Fruit fly (Drosophila melanogaster): ENCODE measurements around the gene CG5478.
A peak's percentile ranks its signal among the peaks of the same experiment; 100 is the strongest.

CG5478 gene

DNA sequence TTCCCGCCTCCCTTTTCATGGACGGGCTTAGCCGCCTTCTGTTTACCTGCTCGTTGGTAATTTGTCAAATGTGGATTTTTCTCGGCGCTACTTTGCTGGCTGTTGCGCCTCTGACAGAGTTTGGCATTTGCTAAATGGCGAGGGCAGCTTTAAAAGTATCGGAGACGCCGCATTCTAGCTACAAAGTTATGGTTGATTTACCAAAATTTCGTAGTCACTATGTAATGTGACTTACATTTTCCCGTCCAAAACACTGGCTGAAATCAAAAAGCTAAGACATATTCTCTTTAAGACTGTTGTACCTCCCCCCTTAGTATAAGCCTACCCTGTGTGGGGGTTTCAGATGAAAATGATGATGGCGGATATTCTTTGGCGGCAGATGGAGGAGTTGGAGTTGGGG, 14.1 kb upstream of the CG5478 start (continued):
- TF ChIP-seq CG17359 (tag; optimal IDR thresholded peaks at IDR 0.05) (no peak), klu (GFP tag; IDR thresholded peaks at IDR 0.05) (no peak), dan (GFP tag; IDR thresholded peaks at IDR 0.05) (no peak), NFAT (GFP tag; IDR thresholded peaks at IDR 0.05) (no peak), peb (GFP tag; IDR thresholded peaks at IDR 0.05) (no peak), CG17568 (GFP tag; optimal IDR thresholded peaks at IDR 0.05) (no peak), kah (GFP tag; optimal IDR thresholded peaks at IDR 0.05) (no peak), CG9817 (tag; optimal IDR thresholded peaks at IDR 0.05) (no peak), onecut (GFP tag; IDR thresholded peaks at IDR 0.05) (no peak), crc (GFP tag; optimal IDR thresholded peaks at IDR 0.05) (no peak), chif (GFP tag; optimal IDR thresholded peaks at IDR 0.05) (no peak), sisA (GFP tag; IDR thresholded peaks at IDR 0.05) (no peak; the same call in 1 of the 2 replicates), CG1603 (tag; optimal IDR thresholded peaks at IDR 0.05) (no peak), CG31224 (GFP tag; IDR thresholded peaks at IDR 0.05) (no peak), usp (GFP tag; optimal IDR thresholded peaks at IDR 0.05) (no peak), CG31388 (GFP tag; optimal IDR thresholded peaks at IDR 0.05) (no peak), CG17385 (GFP tag; optimal IDR thresholded peaks at IDR 0.05) (no peak), crol (GFP tag; IDR thresholded peaks at IDR 0.05) (no peak), sens-2 (GFP tag; IDR thresholded peaks at IDR 0.05) (no peak), Fer1 (GFP tag; optimal IDR thresholded peaks at IDR 0.05) (no peak), bigmax (GFP tag; optimal IDR thresholded peaks at IDR 0.05) (no peak), croc (GFP tag; conservative IDR thresholded peaks at IDR 0.05) (no peak), MESR4 (GFP tag; optimal IDR thresholded peaks at IDR 0.05) (no peak), fd96Cb (tag; optimal IDR thresholded peaks at IDR 0.05) (no peak), slp2 (GFP tag; optimal IDR thresholded peaks at IDR 0.05) (no peak), slbo (GFP tag; IDR thresholded peaks at IDR 0.05) (0 out of 2 replicates have a peak, but pooled peaks have one; percentile 36), CG32532 (GFP tag; IDR thresholded peaks at IDR 0.05) (peak; percentile 18; the same call in 1 of the 2 replicates), CG13296 (GFP tag; optimal IDR thresholded peaks at IDR 0.05) (no peak), dmrt99B (tag; optimal IDR thresholded peaks at IDR 0.05) (no peak), CG2889 (GFP tag; IDR thresholded peaks at IDR 0.05) (no peak), CG18599 (GFP tag; optimal IDR thresholded peaks at IDR 0.05) (peak; percentile 35), CG15514 (GFP tag; optimal IDR thresholded peaks at IDR 0.05) (no peak), CG16815 (GFP tag; optimal IDR thresholded peaks at IDR 0.05) (no peak), NC2β (GFP tag; optimal IDR thresholded peaks at IDR 0.05) (no peak), bab2 (GFP tag; optimal IDR thresholded peaks at IDR 0.05) (no peak), CG16779 (GFP tag; IDR thresholded peaks at IDR 0.05) (no peak), CG3995 (GFP tag; optimal IDR thresholded peaks at IDR 0.05) (no peak), CG11247 (GFP tag; IDR thresholded peaks at IDR 0.05) (no peak), CG6254 (GFP tag; optimal IDR thresholded peaks at IDR 0.05) (no peak), ken (GFP tag; IDR thresholded peaks at IDR 0.05) (no peak), CG11456 (GFP tag; IDR thresholded peaks at IDR 0.05) (0 out of 3 replicates have a peak, but pooled peaks have one; percentile 57), gsb-n (tag; optimal IDR thresholded peaks at IDR 0.05) (no peak), CG1529 (GFP tag; optimal IDR thresholded peaks at IDR 0.05) (no peak), CG13424 (tag; optimal IDR thresholded peaks at IDR 0.05) (no peak), pho (GFP tag; optimal IDR thresholded peaks at IDR 0.05) (no peak), CG32767 (GFP tag; IDR thresholded peaks at IDR 0.05) (no peak), gcm (GFP tag; optimal IDR thresholded peaks at IDR 0.05) (no peak), hkb (optimal IDR thresholded peaks at IDR 0.05) (peak; percentile 62), hkb (GFP tag; IDR thresholded peaks at IDR 0.05) (no peak), CG14441 (GFP tag; IDR thresholded peaks at IDR 0.05) (no peak), stc (GFP tag; IDR thresholded peaks at IDR 0.05) (no peak), al (GFP tag; IDR thresholded peaks at IDR 0.05) (no peak), Mad (GFP tag; optimal IDR thresholded peaks at IDR 0.05) (no peak)

Data from whole organism, embryonic.